Fruit fly (Drosophila melanogaster) whole organism, embryonic: ENCODE data around the gene CG4297.

Experiments
- Abd-B ChIP-seq: fragments of 200-800 bp; sonication (Bioruptor generic); optimal IDR thresholded peaks from 2 replicates; lab custom pipeline; 2018; ENCODE audit warnings: missing biosample characterization, mild to moderate bottlenecking, missing genetic modification characterization, moderate library complexity
- CG10462 ChIP-seq: fragments of 200-800 bp; sonication (Bioruptor generic); optimal IDR thresholded peaks from 2 replicates; lab custom pipeline; 2016; ENCODE audit warnings: missing biosample characterization, missing genetic modification characterization
- CG10565 ChIP-seq: fragments of 200-800 bp; sonication (Bioruptor generic); optimal IDR thresholded peaks from 3 replicates; lab custom pipeline; 2016; ENCODE audit warnings: missing biosample characterization, mild to moderate bottlenecking, missing genetic modification characterization
- CG12236 ChIP-seq: fragments of 200-800 bp; sonication (Bioruptor generic); optimal IDR thresholded peaks from 2 replicates; lab custom pipeline; 2016; ENCODE audit warnings: missing biosample characterization, missing genetic modification characterization
- CG13424 ChIP-seq: fragments of 200-800 bp; sonication (Bioruptor generic); optimal IDR thresholded peaks from 2 replicates; lab custom pipeline; 2019; ENCODE audit warnings: missing biosample characterization, mild to moderate bottlenecking, missing genetic modification characterization, moderate library complexity
- CG13775 ChIP-seq: fragments of 200-800 bp; sonication (Bioruptor generic); optimal IDR thresholded peaks from 3 replicates; lab custom pipeline; 2017; ENCODE audit warnings: missing biosample characterization, mild to moderate bottlenecking, missing genetic modification characterization
- CG14860 ChIP-seq: fragments of 200-800 bp; sonication (Bioruptor generic); IDR thresholded peaks from 3 replicates; pipeline ENCODE4 v1.3.6; 2022; ENCODE audit warnings: missing biosample characterization, missing genetic modification characterization; ENCODE audit not compliant: partially characterized antibody
- CG1647 ChIP-seq: fragments of 200-800 bp; sonication (Bioruptor generic); optimal IDR thresholded peaks from 3 replicates; lab custom pipeline; 2016; ENCODE audit warnings: missing biosample characterization, missing genetic modification characterization
- CG31441 ChIP-seq: fragments of 200-800 bp; sonication (Bioruptor generic); IDR thresholded peaks from 2 replicates; pipeline ENCODE4 v1.3.6; 2022; ENCODE audit warnings: missing biosample characterization, missing genetic modification characterization
- CG3163 ChIP-seq: fragments of 200-800 bp; sonication (Bioruptor generic); optimal IDR thresholded peaks from 3 replicates; lab custom pipeline; 2016; ENCODE audit warnings: missing biosample characterization, missing genetic modification characterization
- CG3281 ChIP-seq: fragments of 200-800 bp; sonication (Bioruptor generic); optimal IDR thresholded peaks from 3 replicates; lab custom pipeline; 2017; ENCODE audit warnings: missing biosample characterization, mild to moderate bottlenecking, missing genetic modification characterization
- CG34422 ChIP-seq: fragments of 200-800 bp; sonication (Bioruptor generic); IDR thresholded peaks from 3 replicates; pipeline ENCODE4 v1.3.6; 2022; ENCODE audit warnings: missing biosample characterization, missing genetic modification characterization
- CG4282 ChIP-seq: fragments of 200-800 bp; sonication (Bioruptor generic); optimal IDR thresholded peaks from 2 replicates; lab custom pipeline; 2016; ENCODE audit warnings: missing biosample characterization, missing genetic modification characterization
- CG5245 ChIP-seq: fragments of 200-800 bp; sonication (Bioruptor generic); optimal IDR thresholded peaks from 3 replicates; lab custom pipeline; 2016; ENCODE audit warnings: missing biosample characterization, missing genetic modification characterization
- CG6813 ChIP-seq: fragments of 200-800 bp; sonication (Bioruptor generic); optimal IDR thresholded peaks from 2 replicates; lab custom pipeline; 2017; ENCODE audit warnings: missing biosample characterization, missing genetic modification characterization, mild to moderate bottlenecking, moderate library complexity, missing genetic modification reagents
- CG7271 ChIP-seq: fragments of 200-800 bp; sonication (Bioruptor generic); optimal IDR thresholded peaks from 2 replicates; lab custom pipeline; 2018; ENCODE audit warnings: missing biosample characterization, mild to moderate bottlenecking, missing genetic modification characterization, moderate library complexity
- CG7745 ChIP-seq: fragments of 200-800 bp; sonication (Bioruptor generic); optimal IDR thresholded peaks from 2 replicates; lab custom pipeline; 2018; ENCODE audit warnings: missing biosample characterization, mild to moderate bottlenecking, missing genetic modification characterization, moderate library complexity
- CG7963 ChIP-seq: fragments of 200-800 bp; sonication (Bioruptor generic); IDR thresholded peaks from 3 replicates; pipeline ENCODE4 v1.3.6; 2022; ENCODE audit warnings: missing biosample characterization, missing genetic modification characterization; ENCODE audit not compliant: partially characterized antibody
- CG9932 ChIP-seq: fragments of 200-800 bp; sonication (Bioruptor generic); IDR thresholded peaks from 2 replicates; pipeline ENCODE4 v1.3.6; 2022; ENCODE audit warnings: missing biosample characterization, missing genetic modification characterization
- CTCF ChIP-seq: fragments of 200-800 bp; sonication (Bioruptor generic); optimal IDR thresholded peaks from 2 replicates; lab custom pipeline; 2017; ENCODE audit warnings: missing biosample characterization, mild to moderate bottlenecking, missing genetic modification characterization, moderate library complexity
- D ChIP-seq, 2 experiments: fragments of 200-800 bp in 1 of 2; fragments of >200 bp in 1 of 2; sonication (Bioruptor generic) in 1 of 2; optimal IDR thresholded peaks; 2 replicates in 1 of 2; 3 replicates in 1 of 2; lab custom pipeline; 2017; ENCODE audit warnings: mild to moderate bottlenecking in 1 of 2, missing biosample characterization in 1 of 2, missing genetic modification characterization in 1 of 2, missing genetic modification reagents in 1 of 2
- Dll ChIP-seq: fragments of 200-800 bp; sonication (Bioruptor generic); IDR thresholded peaks from 4 replicates; pipeline ENCODE4 v1.3.6; 2022; ENCODE audit warnings: missing biosample characterization, missing genetic modification characterization; ENCODE audit not compliant: partially characterized antibody
- Fer1 ChIP-seq: fragments of 200-800 bp; sonication (Bioruptor generic); optimal IDR thresholded peaks from 2 replicates; lab custom pipeline; 2017; ENCODE audit warnings: missing biosample characterization, mild to moderate bottlenecking, missing genetic modification characterization
- Hey ChIP-seq: fragments of 200-800 bp; sonication (Bioruptor generic); optimal IDR thresholded peaks from 3 replicates; lab custom pipeline; 2018; ENCODE audit warnings: missing biosample characterization, mild to moderate bottlenecking, missing genetic modification characterization
- Hr78 ChIP-seq, 2 experiments: fragments of 200-800 bp in 1 of 2; fragments of >200 bp in 1 of 2; sonication (Bioruptor generic) in 1 of 2; optimal IDR thresholded peaks; 2 replicates each; lab custom pipeline; 2017 to 2019; ENCODE audit warnings: missing biosample characterization in 2 of 2, missing genetic modification characterization in 2 of 2, mild to moderate bottlenecking in 1 of 2, moderate library complexity in 1 of 2
- Max ChIP-seq: fragments of 200-800 bp; sonication (Bioruptor generic); optimal IDR thresholded peaks from 2 replicates; lab custom pipeline; 2016; ENCODE audit warnings: missing biosample characterization, mild to moderate bottlenecking, missing genetic modification characterization
- Med ChIP-seq: fragments of 200-800 bp; sonication (Bioruptor generic); peaks from one replicate; lab custom pipeline; 2016; ENCODE audit warnings: missing biosample characterization, missing genetic modification characterization, mild to moderate bottlenecking, inconsistent platforms, moderate library complexity
- Oli ChIP-seq: fragments of 200-800 bp; sonication (Bioruptor generic); optimal IDR thresholded peaks from 2 replicates; lab custom pipeline; 2018; ENCODE audit warnings: missing biosample characterization, mild to moderate bottlenecking, missing genetic modification characterization, moderate library complexity
- ap ChIP-seq: fragments of 200-800 bp; sonication (Bioruptor generic); IDR thresholded peaks from 2 replicates; pipeline ENCODE4 v1.3.6; 2022; ENCODE audit warnings: missing biosample characterization, missing genetic modification characterization
- bbx ChIP-seq: fragments of 200-800 bp; sonication (Bioruptor generic); IDR thresholded peaks from 2 replicates; pipeline ENCODE4 v1.3.6; 2022; ENCODE audit warnings: missing biosample characterization, missing genetic modification characterization; ENCODE audit not compliant: partially characterized antibody
- cas ChIP-seq: fragments of 200-800 bp; sonication (Bioruptor generic); IDR thresholded peaks from 2 replicates; pipeline ENCODE4 v1.3.6; 2022; ENCODE audit warnings: missing biosample characterization, missing genetic modification characterization
- cg ChIP-seq: fragments of 200-800 bp; sonication (Bioruptor generic); optimal IDR thresholded peaks from 3 replicates; lab custom pipeline; 2019; ENCODE audit warnings: missing biosample characterization, mild to moderate bottlenecking, missing genetic modification characterization, moderate library complexity
- chinmo ChIP-seq: fragments of 200-800 bp; sonication (Bioruptor generic); IDR thresholded peaks from 4 replicates; pipeline ENCODE4 v1.3.6; 2022; ENCODE audit warnings: missing biosample characterization, missing genetic modification characterization; ENCODE audit not compliant: partially characterized antibody
- en ChIP-seq: fragments of 200-800 bp; sonication (Bioruptor generic); optimal IDR thresholded peaks from 2 replicates; lab custom pipeline; 2016; ENCODE audit warnings: missing biosample characterization, missing genetic modification characterization
- eve ChIP-seq, 2 experiments: fragments of >200 bp; optimal IDR thresholded peaks; 2 replicates each; lab custom pipeline; 2017; ENCODE audit warnings: missing biosample characterization in 2 of 2, missing genetic modification characterization in 2 of 2
- insv ChIP-seq, 2 experiments: fragments of 200-800 bp; sonication (Bioruptor generic); optimal IDR thresholded peaks; 3 replicates each; lab custom pipeline; 2016 to 2018; ENCODE audit warnings: missing biosample characterization in 2 of 2, missing genetic modification characterization in 2 of 2
- pan ChIP-seq, 4 experiments: fragments of >200 bp in 3 of 4; fragments of 200-800 bp in 1 of 4; sonication (Bioruptor generic) in 1 of 4; optimal IDR thresholded peaks in 3 of 4; IDR thresholded peaks in 1 of 4; 2 replicates each; pipeline versions ENCODE4 v1.3.6 to Lab custom; 2017 to 2022; ENCODE audit warnings: missing biosample characterization in 2 of 4, missing genetic modification characterization in 2 of 4, mixed read lengths in 1 of 4
- phol ChIP-seq: fragments of 200-800 bp; sonication (Bioruptor generic); optimal IDR thresholded peaks from 3 replicates; lab custom pipeline; 2018; ENCODE audit warnings: missing biosample characterization, mild to moderate bottlenecking, missing genetic modification characterization, moderate library complexity
- repo ChIP-seq: fragments of 200-800 bp; sonication (Bioruptor generic); optimal IDR thresholded peaks from 2 replicates; lab custom pipeline; 2016; ENCODE audit warnings: missing biosample characterization, missing genetic modification characterization
- row ChIP-seq: fragments of 200-800 bp; sonication (Bioruptor generic); IDR thresholded peaks from 3 replicates; pipeline ENCODE4 v1.3.6; 2022; ENCODE audit warnings: missing biosample characterization, missing genetic modification characterization
- salm ChIP-seq: fragments of 200-800 bp; sonication (Bioruptor generic); optimal IDR thresholded peaks from 2 replicates; lab custom pipeline; 2018; ENCODE audit warnings: missing biosample characterization, mild to moderate bottlenecking, missing genetic modification characterization
- slbo ChIP-seq: fragments of 200-800 bp; sonication (Bioruptor generic); IDR thresholded peaks from 2 replicates; pipeline ENCODE4 v1.3.6; 2022; ENCODE audit warnings: missing biosample characterization, missing genetic modification characterization
- tio ChIP-seq: fragments of 200-800 bp; sonication (Bioruptor generic); optimal IDR thresholded peaks from 2 replicates; lab custom pipeline; 2017; ENCODE audit warnings: missing biosample characterization, missing genetic modification characterization, inconsistent platforms
- vnd ChIP-seq: fragments of 200-800 bp; sonication (Bioruptor generic); IDR thresholded peaks from 3 replicates; pipeline ENCODE4 v1.3.6; 2022; ENCODE audit warnings: missing biosample characterization, missing genetic modification characterization; ENCODE audit not compliant: partially characterized antibody
- vvl ChIP-seq: fragments of 200-800 bp; sonication (Bioruptor generic); IDR thresholded peaks from 2 replicates; pipeline ENCODE4 v1.3.6; 2022; ENCODE audit warnings: missing biosample characterization, missing genetic modification characterization
- wek ChIP-seq: fragments of 200-800 bp; sonication (Bioruptor generic); optimal IDR thresholded peaks from 3 replicates; lab custom pipeline; 2018; ENCODE audit warnings: missing biosample characterization, mild to moderate bottlenecking, missing genetic modification characterization, moderate library complexity
- zen2 ChIP-seq: fragments of 200-800 bp; sonication (Bioruptor generic); IDR thresholded peaks from 3 replicates; pipeline ENCODE4 v1.3.6; 2022; ENCODE audit warnings: missing biosample characterization, missing genetic modification characterization; ENCODE audit not compliant: partially characterized antibody

Gene CG4297

DNA sequence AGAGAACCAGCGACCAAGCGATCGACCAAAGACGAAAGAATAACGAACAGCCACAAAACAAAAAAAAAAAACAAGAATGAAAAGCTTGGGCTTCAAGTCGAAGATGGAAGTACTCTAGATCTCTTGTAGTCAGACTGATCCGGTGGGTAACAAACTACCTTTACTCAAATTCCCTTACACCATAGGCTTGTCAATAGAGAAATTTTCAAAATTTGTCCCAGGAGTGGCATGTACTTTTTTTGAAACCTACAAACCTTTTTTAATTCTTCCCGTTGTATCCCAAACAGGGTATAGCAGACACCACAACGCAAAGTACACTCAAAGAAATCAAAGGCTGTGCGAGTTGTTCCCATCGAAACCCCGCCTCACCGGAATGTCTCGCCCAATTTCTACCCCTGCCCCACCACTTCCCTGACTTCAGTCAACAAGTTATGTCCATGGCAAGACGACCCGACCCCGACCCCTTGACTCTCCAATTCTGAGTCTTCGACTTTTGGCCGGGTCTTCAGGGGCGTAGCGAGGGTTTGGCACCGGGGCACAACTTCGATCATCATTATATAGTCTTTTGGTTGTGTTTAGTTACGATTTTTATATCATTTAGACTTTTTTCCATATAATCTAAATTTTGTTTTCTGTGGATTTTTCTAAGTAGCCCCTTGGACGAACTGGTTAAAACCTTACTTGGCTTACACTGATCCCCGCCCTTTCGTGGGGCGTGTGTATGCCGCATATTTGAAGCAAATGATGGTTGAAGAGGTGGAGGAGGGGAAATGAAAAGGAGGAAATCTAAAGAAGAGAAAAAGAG lies 42.1 kb downstream of the CG4297 start (continued):
- TF ChIP-seq Oli (tag; lab: Kevin White, UChicago) (peak; percentile 8), CG3281 (GFP tag; lab: Kevin White, UChicago) (peak; percentile 47), CG34422 (GFP tag; lab: Robert Waterston, UW) (0 out of 3 replicates have a peak, but pooled peaks have one; percentile 24), CG7271 (tag; lab: Kevin White, UChicago) (no peak), Hr78 (GFP tag; optimal IDR thresholded peaks at IDR 0.05; lab: Kevin White, UChicago) (peak in 1 of 2 experiments; percentile 89), vvl (GFP tag; lab: Robert Waterston, UW) (peak; percentile 65), CG7745 (tag; lab: Kevin White, UChicago) (no peak), en (no peak), Hey (tag; lab: Kevin White, UChicago) (no peak), Med (GFP tag; lab: Kevin White, UChicago) (peak; percentile 91), insv (GFP tag; optimal IDR thresholded peaks at IDR 0.05; lab: Kevin White, UChicago) (no peak), CG9932 (GFP tag; lab: Robert Waterston, UW) (peak; percentile 61), cg (no peak), eve (GFP tag; optimal IDR thresholded peaks at IDR 0.05; lab: Kevin White, UChicago) (no peak), bbx (GFP tag; lab: Robert Waterston, UW) (no peak; the same call in 1 of the 2 replicates), slbo (GFP tag; lab: Robert Waterston, UW) (peak; percentile 66), row (GFP tag; lab: Robert Waterston, UW) (peak; percentile 66; the same call in 2 of the 3 replicates), CG1647 (GFP tag; lab: Kevin White, UChicago) (no peak), Fer1 (GFP tag; lab: Kevin White, UChicago) (no peak), salm (tag; lab: Kevin White, UChicago) (no peak), CG14860 (GFP tag; lab: Robert Waterston, UW) (no peak), CG13424 (peak; percentile 17), CG6813 (GFP tag; lab: Kevin White, UChicago) (no peak), chinmo (no peak), Dll (GFP tag; lab: Robert Waterston, UW) (no peak), zen2 (GFP tag; lab: Robert Waterston, UW) (no peak), D (optimal IDR thresholded peaks at IDR 0.05; lab: Kevin White, UChicago) (no peak), D (GFP tag; optimal IDR thresholded peaks at IDR 0.05; lab: Kevin White, UChicago) (peak; percentile 12), vnd (GFP tag; lab: Robert Waterston, UW) (no peak), CG10462 (GFP tag; lab: Kevin White, UChicago) (no peak), CG3163 (no peak), CG12236 (GFP tag; lab: Kevin White, UChicago) (no peak), CG5245 (GFP tag; lab: Kevin White, UChicago) (no peak), cas (GFP tag; lab: Robert Waterston, UW) (no peak), CG7963 (GFP tag; lab: Robert Waterston, UW) (no peak), pan (optimal IDR thresholded peaks at IDR 0.05; lab: Kevin White, UChicago) (no peak), pan (GFP tag; optimal IDR thresholded peaks at IDR 0.05 in 1 of 2, IDR thresholded peaks at IDR 0.05 in 1 of 2) (peak in 1 of 2 experiments; percentile 37), Abd-B (GFP tag; lab: Kevin White, UChicago) (peak; percentile 20), ap (GFP tag; lab: Robert Waterston, UW) (no peak), CG31441 (GFP tag; lab: Robert Waterston, UW) (peak; percentile 55; the same call in 1 of the 2 replicates), CG13775 (GFP tag; lab: Kevin White, UChicago) (peak; percentile 20), CTCF (no peak), phol (tag; lab: Kevin White, UChicago) (peak; percentile 48), repo (GFP tag; lab: Kevin White, UChicago) (no peak), wek (GFP tag; lab: Kevin White, UChicago) (no peak), CG10565 (no peak), tio (GFP tag; lab: Kevin White, UChicago) (peak; percentile 12), CG4282 (GFP tag; lab: Kevin White, UChicago) (no peak), Max (peak; percentile 44)
